Fruit fly (Drosophila melanogaster) whole organism, embryonic: ENCODE measurements around the gene CG13658.
A peak's percentile ranks its signal among the peaks of the same experiment; 100 is the strongest.

Experiments
- ATbp ChIP-seq: fragments of 200-800 bp; sonication (Bioruptor generic); optimal IDR thresholded peaks from 2 replicates; lab custom pipeline; 2017; ENCODE audit warnings: missing biosample characterization, mild to moderate bottlenecking, missing genetic modification characterization, missing genetic modification reagents
- Adf1 ChIP-seq: fragments of 200-800 bp; sonication (Bioruptor generic); IDR thresholded peaks from 2 replicates; pipeline ENCODE4 v1.3.6; 2022; ENCODE audit warnings: missing biosample characterization, missing genetic modification characterization
- Atf-2 ChIP-seq: fragments of 200-800 bp; sonication (Bioruptor generic); optimal IDR thresholded peaks from 2 replicates; lab custom pipeline; 2016; ENCODE audit warnings: missing biosample characterization, missing genetic modification characterization
- Atf6 ChIP-seq: fragments of 200-800 bp; sonication (Bioruptor generic); IDR thresholded peaks from 2 replicates; pipeline ENCODE4 v1.3.6; 2022; ENCODE audit warnings: missing biosample characterization, missing genetic modification characterization
- BEAF-32 ChIP-seq: fragments of 200-800 bp; sonication (Bioruptor generic); optimal IDR thresholded peaks from 3 replicates; lab custom pipeline; 2017; ENCODE audit warnings: missing biosample characterization, missing genetic modification characterization, mild to moderate bottlenecking, moderate library complexity, missing genetic modification reagents
- CG10267 ChIP-seq: fragments of 200-800 bp; sonication (Bioruptor generic); optimal IDR thresholded peaks from 2 replicates; lab custom pipeline; 2018; ENCODE audit warnings: missing biosample characterization, mild to moderate bottlenecking, missing genetic modification characterization, moderate library complexity
- CG10274 ChIP-seq: fragments of 200-800 bp; sonication (Bioruptor generic); optimal IDR thresholded peaks from 3 replicates; lab custom pipeline; 2017; ENCODE audit warnings: missing biosample characterization, mild to moderate bottlenecking, missing genetic modification characterization
- CG10431 ChIP-seq: fragments of 200-800 bp; sonication (Bioruptor generic); optimal IDR thresholded peaks from 3 replicates; lab custom pipeline; 2018; ENCODE audit warnings: missing biosample characterization, mild to moderate bottlenecking, missing genetic modification characterization
- CG11093 ChIP-seq: fragments of 200-800 bp; sonication (Bioruptor generic); IDR thresholded peaks from 3 replicates; pipeline ENCODE4 v1.3.6; 2022; ENCODE audit warnings: missing biosample characterization, missing genetic modification characterization
- CG11456 ChIP-seq: fragments of 200-800 bp; sonication (Bioruptor generic); IDR thresholded peaks from 3 replicates; pipeline ENCODE4 v1.3.6; 2022; ENCODE audit warnings: missing biosample characterization, missing genetic modification characterization
- CG11723 ChIP-seq: fragments of 200-800 bp; sonication (Bioruptor generic); optimal IDR thresholded peaks from 2 replicates; lab custom pipeline; 2017; ENCODE audit warnings: missing biosample characterization, mild to moderate bottlenecking, missing genetic modification characterization
- CG12391 ChIP-seq: fragments of 200-800 bp; sonication (Bioruptor generic); optimal IDR thresholded peaks from 3 replicates; lab custom pipeline; 2018; ENCODE audit warnings: missing biosample characterization, mild to moderate bottlenecking, missing genetic modification characterization, moderate library complexity
- CG14667 ChIP-seq: fragments of 200-800 bp; sonication (Bioruptor generic); IDR thresholded peaks from 2 replicates; pipeline ENCODE4 v1.3.6; 2022; ENCODE audit warnings: missing biosample characterization, missing genetic modification characterization
- CG16863 ChIP-seq: fragments of 200-800 bp; sonication (Bioruptor generic); optimal IDR thresholded peaks from 3 replicates; lab custom pipeline; 2016; ENCODE audit warnings: missing biosample characterization, missing genetic modification characterization
- CG17186 ChIP-seq: fragments of 200-800 bp; sonication (Bioruptor generic); optimal IDR thresholded peaks from 3 replicates; lab custom pipeline; 2017; ENCODE audit warnings: missing biosample characterization, missing genetic modification reagents, missing genetic modification characterization
- CG2202 ChIP-seq: fragments of 200-800 bp; sonication (Bioruptor generic); optimal IDR thresholded peaks from 2 replicates; lab custom pipeline; 2018; ENCODE audit warnings: missing biosample characterization, mild to moderate bottlenecking, missing genetic modification characterization
- CG33557 ChIP-seq: fragments of 200-800 bp; sonication (Bioruptor generic); optimal IDR thresholded peaks from 2 replicates; lab custom pipeline; 2019; ENCODE audit warnings: missing biosample characterization, mild to moderate bottlenecking, missing genetic modification characterization, moderate library complexity
- CG4360 ChIP-seq: fragments of 200-800 bp; sonication (Bioruptor generic); IDR thresholded peaks from 2 replicates; pipeline ENCODE4 v1.3.6; 2022; ENCODE audit warnings: missing biosample characterization, missing genetic modification characterization
- CG4617 ChIP-seq: fragments of 200-800 bp; sonication (Bioruptor generic); optimal IDR thresholded peaks from 3 replicates; lab custom pipeline; 2016; ENCODE audit warnings: missing biosample characterization, missing genetic modification characterization, borderline replicate concordance
- CG5180 ChIP-seq: fragments of 200-800 bp; sonication (Bioruptor generic); optimal IDR thresholded peaks from 3 replicates; lab custom pipeline; 2017; ENCODE audit warnings: missing biosample characterization, missing genetic modification characterization, mild to moderate bottlenecking, moderate library complexity, missing genetic modification reagents
- CG6689 ChIP-seq: fragments of 200-800 bp; sonication (Bioruptor generic); IDR thresholded peaks from 2 replicates; pipeline ENCODE4 v1.3.6; 2022; ENCODE audit warnings: missing biosample characterization, missing genetic modification characterization
- CG7987 ChIP-seq: fragments of 200-800 bp; sonication (Bioruptor generic); optimal IDR thresholded peaks from 2 replicates; lab custom pipeline; 2018; ENCODE audit warnings: missing biosample characterization, mild to moderate bottlenecking, missing genetic modification characterization, moderate library complexity
- CG8388 ChIP-seq: fragments of 200-800 bp; sonication (Bioruptor generic); optimal IDR thresholded peaks from 2 replicates; lab custom pipeline; 2019; ENCODE audit warnings: missing biosample characterization, mild to moderate bottlenecking, missing genetic modification characterization, moderate library complexity
- CG9727 ChIP-seq: fragments of 200-800 bp; sonication (Bioruptor generic); optimal IDR thresholded peaks from 3 replicates; lab custom pipeline; 2017; ENCODE audit warnings: missing biosample characterization, mild to moderate bottlenecking, missing genetic modification characterization
- CoRest ChIP-seq: fragments of 200-800 bp; sonication (Bioruptor generic); optimal IDR thresholded peaks from 3 replicates; lab custom pipeline; 2018; ENCODE audit warnings: missing biosample characterization, mild to moderate bottlenecking, missing genetic modification characterization, moderate library complexity
- Dbx ChIP-seq: fragments of 200-800 bp; sonication (Bioruptor generic); IDR thresholded peaks from 3 replicates; pipeline ENCODE4 v1.3.6; 2022; ENCODE audit warnings: missing biosample characterization, missing genetic modification characterization
- E2f1 ChIP-seq: fragments of 200-800 bp; sonication (Bioruptor generic); IDR thresholded peaks from 2 replicates; pipeline ENCODE4 v1.3.6; 2022; ENCODE audit warnings: missing biosample characterization, missing genetic modification characterization
- Elba2 ChIP-seq: fragments of 200-800 bp; sonication (Bioruptor generic); optimal IDR thresholded peaks from 3 replicates; lab custom pipeline; 2016; ENCODE audit warnings: missing biosample characterization, missing genetic modification characterization
- Hmx ChIP-seq: fragments of 200-800 bp; sonication (Bioruptor generic); optimal IDR thresholded peaks from 2 replicates; lab custom pipeline; 2016; ENCODE audit warnings: missing biosample characterization, missing genetic modification characterization
- Mrtf ChIP-seq: fragments of 200-800 bp; sonication (Bioruptor generic); IDR thresholded peaks from 3 replicates; pipeline ENCODE4 v1.3.6; 2022; ENCODE audit warnings: missing biosample characterization, missing genetic modification characterization
- Oli ChIP-seq: fragments of 200-800 bp; sonication (Bioruptor generic); optimal IDR thresholded peaks from 2 replicates; lab custom pipeline; 2018; ENCODE audit warnings: missing biosample characterization, mild to moderate bottlenecking, missing genetic modification characterization, moderate library complexity
- Optix ChIP-seq: fragments of 200-800 bp; sonication (Bioruptor generic); IDR thresholded peaks from 3 replicates; pipeline ENCODE4 v1.3.6; 2022; ENCODE audit warnings: missing biosample characterization, missing genetic modification characterization
- Ptx1 ChIP-seq: fragments of 200-800 bp; sonication (Bioruptor generic); IDR thresholded peaks from 2 replicates; pipeline ENCODE4 v1.3.6; 2022; ENCODE audit warnings: missing biosample characterization, missing genetic modification characterization
- Spps ChIP-seq: fragments of 200-800 bp; sonication (Bioruptor generic); optimal IDR thresholded peaks from 2 replicates; lab custom pipeline; 2018; ENCODE audit warnings: missing biosample characterization, mild to moderate bottlenecking, missing genetic modification characterization
- al ChIP-seq: fragments of 200-800 bp; sonication (Bioruptor generic); IDR thresholded peaks from 2 replicates; pipeline ENCODE4 v1.3.6; 2022; ENCODE audit warnings: missing biosample characterization, missing genetic modification characterization
- ara ChIP-seq: fragments of 200-800 bp; sonication (Bioruptor generic); IDR thresholded peaks from 2 replicates; pipeline ENCODE4 v1.3.6; 2022; ENCODE audit warnings: missing biosample characterization, missing genetic modification characterization
- bsh ChIP-seq, 2 experiments: fragments of 200-800 bp; sonication (Bioruptor generic); optimal IDR thresholded peaks; 2 replicates each; lab custom pipeline; 2017 to 2018; ENCODE audit warnings: mild to moderate bottlenecking in 2 of 2, missing biosample characterization in 2 of 2, missing genetic modification characterization in 2 of 2, moderate library complexity in 1 of 2
- disco-r ChIP-seq: fragments of 200-800 bp; sonication (Bioruptor generic); optimal IDR thresholded peaks from 2 replicates; lab custom pipeline; 2016; ENCODE audit warnings: missing biosample characterization, missing genetic modification characterization
- en ChIP-seq: fragments of 200-800 bp; sonication (Bioruptor generic); optimal IDR thresholded peaks from 2 replicates; lab custom pipeline; 2016; ENCODE audit warnings: missing biosample characterization, missing genetic modification characterization
- fd3F ChIP-seq: fragments of 200-800 bp; sonication (Bioruptor generic); optimal IDR thresholded peaks from 2 replicates; lab custom pipeline; 2018; ENCODE audit warnings: missing biosample characterization, mild to moderate bottlenecking, missing genetic modification characterization, moderate library complexity
- fd64A ChIP-seq: fragments of 200-800 bp; sonication (Bioruptor generic); optimal IDR thresholded peaks from 3 replicates; lab custom pipeline; 2018; ENCODE audit warnings: missing biosample characterization, mild to moderate bottlenecking, missing genetic modification characterization
- lola ChIP-seq, 3 experiments: fragments of >200 bp in 2 of 3; fragments of 200-800 bp in 1 of 3; sonication (Bioruptor generic) in 1 of 3; optimal IDR thresholded peaks; 2 replicates each; lab custom pipeline; 2017 to 2019; ENCODE audit warnings: missing biosample characterization in 3 of 3, missing genetic modification characterization in 3 of 3, mild to moderate bottlenecking in 1 of 3, moderate library complexity in 1 of 3
- mam ChIP-seq: fragments of 200-800 bp; sonication (Bioruptor generic); optimal IDR thresholded peaks from 3 replicates; lab custom pipeline; 2016; ENCODE audit warnings: missing biosample characterization, missing genetic modification characterization
- pan ChIP-seq, 4 experiments: fragments of >200 bp in 3 of 4; fragments of 200-800 bp in 1 of 4; sonication (Bioruptor generic) in 1 of 4; optimal IDR thresholded peaks in 3 of 4; IDR thresholded peaks in 1 of 4; 2 replicates each; pipeline versions ENCODE4 v1.3.6 to Lab custom; 2017 to 2022; ENCODE audit warnings: missing biosample characterization in 2 of 4, missing genetic modification characterization in 2 of 4, mixed read lengths in 1 of 4
- pros ChIP-seq: fragments of 200-800 bp; sonication (Bioruptor generic); optimal IDR thresholded peaks from 3 replicates; lab custom pipeline; 2019; ENCODE audit warnings: missing biosample characterization, mild to moderate bottlenecking, missing genetic modification characterization, moderate library complexity
- salm ChIP-seq: fragments of 200-800 bp; sonication (Bioruptor generic); optimal IDR thresholded peaks from 2 replicates; lab custom pipeline; 2018; ENCODE audit warnings: missing biosample characterization, mild to moderate bottlenecking, missing genetic modification characterization
- tna ChIP-seq: fragments of 200-800 bp; sonication (Bioruptor generic); IDR thresholded peaks from 2 replicates; pipeline ENCODE4 v1.3.6; 2022; ENCODE audit warnings: missing biosample characterization, missing genetic modification characterization; ENCODE audit not compliant: partially characterized antibody
- vfl ChIP-seq: fragments of 200-800 bp; sonication (Bioruptor generic); optimal IDR thresholded peaks from 2 replicates; lab custom pipeline; 2016; ENCODE audit warnings: missing biosample characterization, missing genetic modification characterization
- vvl ChIP-seq: fragments of 200-800 bp; sonication (Bioruptor generic); IDR thresholded peaks from 2 replicates; pipeline ENCODE4 v1.3.6; 2022; ENCODE audit warnings: missing biosample characterization, missing genetic modification characterization

Gene CG13658

DNA sequence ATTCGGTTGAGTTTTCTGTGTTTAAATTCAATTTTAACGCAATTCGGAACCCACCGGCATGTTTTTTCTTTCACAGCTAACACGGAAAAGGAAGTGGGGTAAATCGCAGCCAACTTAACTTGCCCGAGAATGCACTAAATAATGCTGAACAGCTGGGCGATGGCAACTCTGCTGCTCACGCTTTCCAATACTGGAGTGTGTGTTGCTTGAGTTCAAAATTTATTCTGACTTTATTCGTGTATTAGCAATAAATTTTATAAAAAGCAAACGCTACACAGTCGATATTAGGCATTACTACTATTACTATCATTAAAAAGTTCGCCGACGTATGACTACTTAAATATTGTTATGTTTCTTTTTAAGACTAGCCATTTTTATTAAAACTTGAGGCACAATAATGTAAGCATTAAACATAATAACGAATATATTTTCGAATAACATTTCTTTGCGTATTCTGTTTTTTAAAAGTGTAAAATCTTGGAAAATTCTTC lies 39.9 kb upstream of the CG13658 start, which contains the start of the genes RpS27 and Nup37 (continued):
- peak; percentile 79 for TF ChIP-seq Adf1 (GFP tag; lab: Robert Waterston, UW)
- peak; percentile 97 for TF ChIP-seq fd3F (GFP tag; lab: Kevin White, UChicago)
- peak; percentile 99 for TF ChIP-seq Dbx (GFP tag; lab: Robert Waterston, UW)
- peak; percentile 94 for TF ChIP-seq Oli
- peak; percentile 85 for TF ChIP-seq CG11093 (GFP tag; lab: Robert Waterston, UW)
- peak; percentile 90 for TF ChIP-seq salm
- peak; percentile 96 for TF ChIP-seq CG33557
- peak; percentile 98 for TF ChIP-seq mam (GFP tag; lab: Kevin White, UChicago)
- peak; percentile 96 for TF ChIP-seq Ptx1
- TF ChIP-seq CG10267 (tag; lab: Kevin White, UChicago): peak; percentile 99
- peak; percentile 95 for TF ChIP-seq al (GFP tag; lab: Robert Waterston, UW)
- peak; percentile 98 for TF ChIP-seq vvl
- TF ChIP-seq CG14667: peak; percentile 93
- TF ChIP-seq CG9727 (GFP tag; lab: Kevin White, UChicago): peak; percentile 99
- peak; percentile 72 for TF ChIP-seq Elba2 (GFP tag; lab: Kevin White, UChicago)
- TF ChIP-seq ara (GFP tag; lab: Robert Waterston, UW): peak; percentile 95
- peak; percentile 96 for TF ChIP-seq CG17186 (GFP tag; lab: Kevin White, UChicago)
- TF ChIP-seq CoRest: peak; percentile 95
- peak; percentile 50 to 93 for TF ChIP-seq bsh (GFP tag; optimal IDR thresholded peaks at IDR 0.05; lab: Kevin White, UChicago)
- TF ChIP-seq disco-r: peak; percentile 98
- TF ChIP-seq Atf6 (GFP tag; lab: Robert Waterston, UW): peak; percentile 93
- peak; percentile 98 for TF ChIP-seq CG10431 (GFP tag; lab: Kevin White, UChicago)
- peak; percentile 67 for TF ChIP-seq BEAF-32
- peak; percentile 96 for TF ChIP-seq CG10274 (GFP tag; lab: Kevin White, UChicago)
- TF ChIP-seq lola (GFP tag; optimal IDR thresholded peaks at IDR 0.05; lab: Kevin White, UChicago): peak in 1 of 3 experiments; percentile 83
- TF ChIP-seq CG12391 (tag; lab: Kevin White, UChicago): peak; percentile 97
- TF ChIP-seq CG6689 (GFP tag; lab: Robert Waterston, UW): peak; percentile 91
- peak; percentile 96 for TF ChIP-seq Optix (GFP tag; lab: Robert Waterston, UW)
- peak; percentile 96 for TF ChIP-seq Mrtf
- TF ChIP-seq CG4360 (GFP tag; lab: Robert Waterston, UW): peak; percentile 67
- TF ChIP-seq CG8388 (GFP tag; lab: Kevin White, UChicago): peak; percentile 89
- peak; percentile 99 for TF ChIP-seq CG11456
- TF ChIP-seq vfl (GFP tag; lab: Kevin White, UChicago): peak; percentile 98
- TF ChIP-seq pros: peak; percentile 73
- TF ChIP-seq fd64A (GFP tag; lab: Kevin White, UChicago): peak; percentile 98
- peak; percentile 98 for TF ChIP-seq CG16863 (GFP tag; lab: Kevin White, UChicago)
- peak; percentile 97 for TF ChIP-seq ATbp (GFP tag; lab: Kevin White, UChicago)
- TF ChIP-seq pan (optimal IDR thresholded peaks at IDR 0.05; lab: Kevin White, UChicago): no peak
- TF ChIP-seq pan (GFP tag; optimal IDR thresholded peaks at IDR 0.05 in 1 of 2, IDR thresholded peaks at IDR 0.05 in 1 of 2): peak in 1 of 2 experiments; percentile 97
- TF ChIP-seq CG5180 (GFP tag; lab: Kevin White, UChicago): peak; percentile 91
- peak; percentile 94 for TF ChIP-seq E2f1 (GFP tag; lab: Robert Waterston, UW)
- TF ChIP-seq Hmx (GFP tag; lab: Kevin White, UChicago): peak; percentile 86
- peak; percentile 99 for TF ChIP-seq CG11723 (GFP tag; lab: Kevin White, UChicago)
- peak; percentile 100 for TF ChIP-seq CG7987 (GFP tag; lab: Kevin White, UChicago)
- TF ChIP-seq CG2202 (tag; lab: Kevin White, UChicago): peak; percentile 96
- peak; percentile 98 for TF ChIP-seq en (GFP tag; lab: Kevin White, UChicago)
- TF ChIP-seq CG4617: peak; percentile 99
- TF ChIP-seq Spps (tag; lab: Kevin White, UChicago): peak; percentile 82
- no peak for TF ChIP-seq tna (GFP tag; lab: Robert Waterston, UW)
- TF ChIP-seq Atf-2 (GFP tag; lab: Kevin White, UChicago): peak; percentile 97
